Worm (Caenorhabditis elegans) whole organism, early embryonic: ENCODE results near the gene unc-68.

Source experiments
- B0310.2 ChIP-seq: sonication (generic microtip); optimal IDR thresholded peaks from 2 replicates; lab custom pipeline; 2016; ENCODE audit warnings: mild to moderate bottlenecking, missing genetic modification characterization, missing compliant biosample characterization
- F13C5.2 ChIP-seq: sonication (generic microtip); optimal IDR thresholded peaks from 2 replicates; lab custom pipeline; 2017; ENCODE audit warnings: mild to moderate bottlenecking, missing genetic modification characterization, inconsistent platforms, missing compliant biosample characterization
- aly-1 ChIP-seq: sonication (generic microtip); optimal IDR thresholded peaks from 2 replicates; lab custom pipeline; 2016; ENCODE audit warnings: missing genetic modification characterization, missing compliant biosample characterization
- ama-1 ChIP-seq: fragments of 150-350 bp; optimal IDR thresholded peaks from 2 replicates; lab custom pipeline; 2014
- ceh-13 ChIP-seq: fragments of 200-800 bp; sonication (Bioruptor generic); optimal IDR thresholded peaks from 2 replicates; lab custom pipeline; 2018; ENCODE audit warnings: mild to moderate bottlenecking, missing genetic modification characterization, missing compliant biosample characterization
- ceh-36 ChIP-seq: sonication (generic microtip); optimal IDR thresholded peaks from 2 replicates; lab custom pipeline; 2016; ENCODE audit warnings: missing genetic modification characterization, inconsistent platforms, missing compliant biosample characterization
- ets-7 ChIP-seq: sonication (generic microtip); optimal IDR thresholded peaks from 2 replicates; lab custom pipeline; 2016; ENCODE audit warnings: missing genotype, missing genetic modification characterization, missing compliant biosample characterization
- flt-1 ChIP-seq: fragments of 200-800 bp; sonication (Bioruptor generic); IDR thresholded peaks from 2 replicates; pipeline ENCODE4 v1.3.6; 2022; ENCODE audit warnings: missing genetic modification characterization, missing compliant biosample characterization
- hmbx-1 ChIP-seq: sonication (generic microtip); optimal IDR thresholded peaks from 2 replicates; lab custom pipeline; 2016; ENCODE audit warnings: mild to moderate bottlenecking, missing genetic modification characterization, missing compliant biosample characterization
- hmg-4 ChIP-seq: fragments of 200-800 bp; sonication (Bioruptor generic); optimal IDR thresholded peaks from 2 replicates; lab custom pipeline; 2018; ENCODE audit warnings: mild to moderate bottlenecking, missing genetic modification characterization, missing compliant biosample characterization
- hnd-1 ChIP-seq: sonication (generic microtip); optimal IDR thresholded peaks from 2 replicates; lab custom pipeline; 2016; ENCODE audit warnings: missing genetic modification characterization, missing compliant biosample characterization
- pes-1 ChIP-seq: fragments of 200-800 bp; sonication (Bioruptor generic); IDR thresholded peaks from 2 replicates; pipeline ENCODE4 v1.3.6; 2022; ENCODE audit warnings: missing genetic modification reagents, missing genetic modification characterization, missing compliant biosample characterization
- scrt-1 ChIP-seq: fragments of 200-800 bp; sonication (Bioruptor generic); IDR thresholded peaks from 2 replicates; pipeline ENCODE4 v1.3.6; 2022; ENCODE audit warnings: missing genetic modification characterization, missing compliant biosample characterization
- sea-1 ChIP-seq: fragments of 200-800 bp; sonication (Bioruptor generic); conservative IDR thresholded peaks from 2 replicates; pipeline ENCODE4 v1.3.6; 2022; ENCODE audit warnings: missing genetic modification characterization, missing compliant biosample characterization
- tbx-11 ChIP-seq: fragments of 200-800 bp; sonication (Bioruptor generic); IDR thresholded peaks from 2 replicates; pipeline ENCODE4 v1.3.6; 2022; ENCODE audit warnings: missing genetic modification characterization, missing compliant biosample characterization
- tbx-37 ChIP-seq: fragments of 200-800 bp; sonication (Bioruptor generic); conservative IDR thresholded peaks from 2 replicates; pipeline ENCODE4 v1.3.6; 2022; ENCODE audit warnings: missing genetic modification reagents, missing genetic modification characterization, missing compliant biosample characterization
- tra-4 ChIP-seq: sonication (generic microtip); optimal IDR thresholded peaks from 2 replicates; lab custom pipeline; 2017; ENCODE audit warnings: missing genetic modification characterization, missing compliant biosample characterization

Gene unc-68

DNA sequence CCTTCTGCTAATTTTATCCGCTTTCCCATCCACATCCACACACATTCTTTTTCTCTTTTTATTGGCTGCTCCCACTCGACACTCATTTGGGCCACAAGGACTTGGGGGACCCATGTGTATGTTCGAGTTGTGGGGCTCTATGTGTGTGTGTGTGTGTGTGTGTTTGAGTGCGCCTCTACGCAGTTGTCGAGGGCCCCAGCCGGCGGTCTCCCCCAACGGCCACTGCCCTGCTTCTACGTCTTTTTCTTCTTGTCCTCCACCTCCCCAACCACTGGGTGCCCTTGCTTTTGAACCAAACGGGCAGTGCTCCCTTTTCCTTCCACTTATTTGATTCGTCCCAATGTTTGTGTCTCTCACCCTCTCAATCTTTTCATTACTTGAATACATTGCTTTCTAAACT lies 48.2 kb downstream of the unc-68 start:
- TF ChIP-seq flt-1, result peak; percentile 23; the same call in 1 of the 2 replicates
- TF ChIP-seq ama-1 (lab: Kevin White, UChicago), result no peak
- no peak for TF ChIP-seq hmbx-1
- TF ChIP-seq ceh-36 (tag; lab: Kevin White, UChicago), result peak; percentile 47
- no peak for TF ChIP-seq scrt-1 (GFP tag; lab: Robert Waterston, UW)
- TF ChIP-seq hmg-4 (GFP tag; lab: Kevin White, UChicago), result peak; percentile 83
- TF ChIP-seq sea-1, result no peak
- peak; percentile 46 for TF ChIP-seq aly-1 (tag; lab: Kevin White, UChicago)
- peak; percentile 68 for TF ChIP-seq F13C5.2 (tag; lab: Kevin White, UChicago)
- no peak for TF ChIP-seq ets-7 (tag; lab: Kevin White, UChicago)
- no peak for TF ChIP-seq tbx-11 (GFP tag; lab: Robert Waterston, UW)
- TF ChIP-seq tbx-37 (GFP tag; lab: Robert Waterston, UW), result 0 out of 2 replicates have a peak, but pooled peaks have one; percentile 39

DNA sequence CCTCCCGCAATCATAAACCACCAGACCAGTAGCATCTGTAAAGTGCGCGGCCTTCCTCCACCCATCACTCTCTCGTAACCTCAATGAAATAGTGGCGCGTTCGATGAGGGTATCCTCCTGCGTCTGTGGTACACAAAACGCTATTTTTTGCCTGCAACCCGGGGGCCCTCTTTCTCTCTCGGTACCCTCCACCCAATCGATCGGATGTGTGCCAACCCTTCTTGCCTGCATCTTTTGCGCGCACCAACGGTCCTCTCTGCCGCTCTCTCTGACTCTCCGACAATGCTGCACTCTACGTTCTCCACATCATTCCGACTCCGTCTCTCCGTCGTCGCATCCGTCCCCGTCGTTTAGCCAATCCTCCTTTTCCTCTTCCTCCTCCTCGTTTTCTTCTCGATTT lies 49.3 kb downstream of the unc-68 start:
- TF ChIP-seq ceh-13 (GFP tag; lab: Kevin White, UChicago) (no peak), aly-1 (tag; lab: Kevin White, UChicago) (peak; percentile 64), sea-1 (peak; percentile 72; the same call in 1 of the 2 replicates), tra-4 (tag; lab: Kevin White, UChicago) (no peak), ceh-36 (tag; lab: Kevin White, UChicago) (no peak), ets-7 (tag; lab: Kevin White, UChicago) (peak; percentile 43), tbx-37 (GFP tag; lab: Robert Waterston, UW) (no peak), hmg-4 (GFP tag; lab: Kevin White, UChicago) (peak; percentile 93), F13C5.2 (tag; lab: Kevin White, UChicago) (peak; percentile 78), scrt-1 (GFP tag; lab: Robert Waterston, UW) (no peak), flt-1 (peak; percentile 58; the same call in 1 of the 2 replicates)

ce11 chrV:6878559-6878958 lies 50.3 kb downstream of the unc-68 start:
- TF ChIP-seq ama-1 (lab: Kevin White, UChicago) (no peak), hnd-1 (tag; lab: Kevin White, UChicago) (no peak)

ce11 chrV:6876763-6877515 lies 51.9 kb downstream of the unc-68 start:
- no peak for TF ChIP-seq ama-1 (lab: Kevin White, UChicago)
- TF ChIP-seq hmg-4 (GFP tag; lab: Kevin White, UChicago), result peak; percentile 18
- TF ChIP-seq ceh-13 (GFP tag; lab: Kevin White, UChicago), result no peak

DNA sequence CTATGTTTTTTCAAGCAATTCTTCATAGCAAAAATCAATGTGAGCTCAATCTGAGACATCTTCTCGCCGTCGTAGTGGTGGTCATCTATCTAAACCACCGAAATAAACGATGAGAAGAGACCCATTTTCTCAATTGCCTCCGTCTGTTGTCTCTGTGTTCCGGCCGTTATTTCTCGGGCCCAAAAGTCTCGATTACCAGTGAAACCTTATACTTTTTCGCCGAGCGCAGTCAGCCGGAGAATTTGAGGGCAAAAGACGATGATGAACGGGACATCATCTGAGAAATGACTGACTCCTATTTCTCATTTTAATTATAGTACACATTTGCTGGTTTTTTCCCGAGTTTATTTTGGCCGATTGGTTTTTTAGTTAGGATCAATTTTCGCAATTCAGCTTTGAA lies 53.0 kb downstream of the unc-68 start:
- TF ChIP-seq ceh-13 (GFP tag; lab: Kevin White, UChicago) (no peak), F13C5.2 (tag; lab: Kevin White, UChicago) (no peak), flt-1 (no peak), ama-1 (lab: Kevin White, UChicago) (no peak), aly-1 (tag; lab: Kevin White, UChicago) (no peak), ceh-36 (tag; lab: Kevin White, UChicago) (no peak), tra-4 (tag; lab: Kevin White, UChicago) (no peak), tbx-11 (GFP tag; lab: Robert Waterston, UW) (no peak), pes-1 (GFP tag; lab: Robert Waterston, UW) (no peak), scrt-1 (GFP tag; lab: Robert Waterston, UW) (no peak), sea-1 (no peak), hmg-4 (GFP tag; lab: Kevin White, UChicago) (no peak), ets-7 (tag; lab: Kevin White, UChicago) (no peak), tbx-37 (GFP tag; lab: Robert Waterston, UW) (no peak), hmbx-1 (no peak), B0310.2 (no peak), hnd-1 (tag; lab: Kevin White, UChicago) (no peak)

ce11 chrV:6874735-6875134 lies 54.1 kb downstream of the unc-68 start:
- TF ChIP-seq F13C5.2 (tag; lab: Kevin White, UChicago) (no peak), pes-1 (GFP tag; lab: Robert Waterston, UW) (no peak), flt-1 (no peak), tbx-11 (GFP tag; lab: Robert Waterston, UW) (no peak), hnd-1 (tag; lab: Kevin White, UChicago) (no peak)

DNA sequence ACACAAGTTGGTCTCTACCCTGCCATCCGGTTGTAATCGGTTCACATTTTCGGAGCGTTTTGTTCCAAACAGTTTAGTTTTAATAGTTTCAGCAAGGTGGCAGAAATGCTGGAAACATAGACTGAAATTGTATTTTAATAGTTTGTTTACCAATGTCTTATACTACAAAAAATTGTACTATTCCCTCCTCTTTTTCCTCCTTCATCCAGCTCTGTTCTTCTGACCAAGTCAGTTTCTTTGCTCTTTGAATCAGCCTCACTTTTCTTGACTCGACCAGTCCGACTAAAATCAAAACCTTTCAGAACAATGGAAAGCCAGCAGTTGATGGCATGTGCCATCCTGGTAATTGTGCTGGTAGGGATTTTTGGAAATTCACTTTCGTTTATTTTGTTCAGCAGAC lies 58.8 kb downstream of the unc-68 start, which contains the start of gene frpr-18:
Gene frpr-18 (plus strand): TSS at position 301 of the 400 bp plus-strand sequence.
- TF ChIP-seq hnd-1 (tag; lab: Kevin White, UChicago), result no peak

DNA sequence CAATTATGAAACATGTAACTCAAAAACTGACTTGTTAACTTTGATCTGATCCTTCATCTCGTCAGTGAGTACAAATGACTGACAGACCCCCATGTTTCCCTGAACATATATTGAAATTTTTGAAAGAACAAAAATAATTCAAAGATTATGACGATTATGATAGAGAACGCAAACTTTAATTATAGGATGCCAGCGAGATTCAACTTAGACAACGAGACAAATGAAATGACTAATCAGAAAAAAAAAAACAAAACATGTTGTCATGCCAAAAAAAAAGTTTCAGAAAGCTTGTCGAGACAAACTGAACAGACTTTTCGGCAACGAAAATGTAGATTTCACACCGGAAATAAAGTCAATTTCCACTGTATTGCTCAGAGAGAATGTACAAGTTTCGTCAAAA lies 74.1 kb downstream of the unc-68 start, which contains the start of gene gpa-10:
Gene gpa-10 (minus strand): TSS at position 101 of the 400 bp plus-strand sequence.
- TF ChIP-seq ceh-36 (tag; lab: Kevin White, UChicago) (no peak), tra-4 (tag; lab: Kevin White, UChicago) (no peak), tbx-11 (GFP tag; lab: Robert Waterston, UW) (no peak), hmbx-1 (no peak)
